Worm (Caenorhabditis elegans) whole organism, early embryonic: ENCODE measurements around the gene pat-2.

Source experiments
- B0310.2 ChIP-seq: sonication (generic microtip); optimal IDR thresholded peaks from 2 replicates; lab custom pipeline; 2016; ENCODE audit warnings: mild to moderate bottlenecking, missing genetic modification characterization, missing compliant biosample characterization
- F13C5.2 ChIP-seq: sonication (generic microtip); optimal IDR thresholded peaks from 2 replicates; lab custom pipeline; 2017; ENCODE audit warnings: mild to moderate bottlenecking, missing genetic modification characterization, inconsistent platforms, missing compliant biosample characterization
- aly-1 ChIP-seq: sonication (generic microtip); optimal IDR thresholded peaks from 2 replicates; lab custom pipeline; 2016; ENCODE audit warnings: missing genetic modification characterization, missing compliant biosample characterization
- ama-1 ChIP-seq: fragments of 150-350 bp; optimal IDR thresholded peaks from 2 replicates; lab custom pipeline; 2014
- ceh-13 ChIP-seq: fragments of 200-800 bp; sonication (Bioruptor generic); optimal IDR thresholded peaks from 2 replicates; lab custom pipeline; 2018; ENCODE audit warnings: mild to moderate bottlenecking, missing genetic modification characterization, missing compliant biosample characterization
- ceh-36 ChIP-seq: sonication (generic microtip); optimal IDR thresholded peaks from 2 replicates; lab custom pipeline; 2016; ENCODE audit warnings: missing genetic modification characterization, inconsistent platforms, missing compliant biosample characterization
- ets-7 ChIP-seq: sonication (generic microtip); optimal IDR thresholded peaks from 2 replicates; lab custom pipeline; 2016; ENCODE audit warnings: missing genotype, missing genetic modification characterization, missing compliant biosample characterization
- flt-1 ChIP-seq: fragments of 200-800 bp; sonication (Bioruptor generic); IDR thresholded peaks from 2 replicates; pipeline ENCODE4 v1.3.6; 2022; ENCODE audit warnings: missing genetic modification characterization, missing compliant biosample characterization
- hmbx-1 ChIP-seq: sonication (generic microtip); optimal IDR thresholded peaks from 2 replicates; lab custom pipeline; 2016; ENCODE audit warnings: mild to moderate bottlenecking, missing genetic modification characterization, missing compliant biosample characterization
- hmg-4 ChIP-seq: fragments of 200-800 bp; sonication (Bioruptor generic); optimal IDR thresholded peaks from 2 replicates; lab custom pipeline; 2018; ENCODE audit warnings: mild to moderate bottlenecking, missing genetic modification characterization, missing compliant biosample characterization
- hnd-1 ChIP-seq: sonication (generic microtip); optimal IDR thresholded peaks from 2 replicates; lab custom pipeline; 2016; ENCODE audit warnings: missing genetic modification characterization, missing compliant biosample characterization
- pes-1 ChIP-seq: fragments of 200-800 bp; sonication (Bioruptor generic); IDR thresholded peaks from 2 replicates; pipeline ENCODE4 v1.3.6; 2022; ENCODE audit warnings: missing genetic modification reagents, missing genetic modification characterization, missing compliant biosample characterization
- scrt-1 ChIP-seq: fragments of 200-800 bp; sonication (Bioruptor generic); IDR thresholded peaks from 2 replicates; pipeline ENCODE4 v1.3.6; 2022; ENCODE audit warnings: missing genetic modification characterization, missing compliant biosample characterization
- sea-1 ChIP-seq: fragments of 200-800 bp; sonication (Bioruptor generic); conservative IDR thresholded peaks from 2 replicates; pipeline ENCODE4 v1.3.6; 2022; ENCODE audit warnings: missing genetic modification characterization, missing compliant biosample characterization
- tbx-11 ChIP-seq: fragments of 200-800 bp; sonication (Bioruptor generic); IDR thresholded peaks from 2 replicates; pipeline ENCODE4 v1.3.6; 2022; ENCODE audit warnings: missing genetic modification characterization, missing compliant biosample characterization
- tbx-37 ChIP-seq: fragments of 200-800 bp; sonication (Bioruptor generic); conservative IDR thresholded peaks from 2 replicates; pipeline ENCODE4 v1.3.6; 2022; ENCODE audit warnings: missing genetic modification reagents, missing genetic modification characterization, missing compliant biosample characterization
- tra-4 ChIP-seq: sonication (generic microtip); optimal IDR thresholded peaks from 2 replicates; lab custom pipeline; 2017; ENCODE audit warnings: missing genetic modification characterization, missing compliant biosample characterization

pat-2 gene

DNA sequence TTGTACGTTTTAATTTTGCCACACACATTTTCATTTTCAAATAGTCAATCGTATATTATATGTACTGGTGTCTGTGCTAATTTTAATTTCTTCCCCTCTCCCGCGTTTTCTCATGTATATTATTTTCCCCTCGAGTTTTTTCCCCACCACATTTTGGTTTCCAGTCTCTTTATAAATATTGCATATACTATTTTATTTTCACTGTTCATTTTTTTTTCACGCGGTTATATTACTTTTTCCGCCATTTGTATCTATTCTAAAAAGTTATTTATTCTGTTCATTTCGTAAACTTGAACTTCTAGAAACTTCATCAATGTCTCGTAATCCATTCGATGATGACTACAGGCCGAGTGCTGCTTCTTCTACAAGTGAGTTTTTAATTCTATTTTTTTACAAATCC, 42.7 kb upstream of the pat-2 start, which contains the start of gene snap-29:
Gene snap-29 (plus strand): TSS at position 301 of the 400 bp plus-strand sequence.
- TF ChIP-seq hmbx-1 (no peak), F13C5.2 (tag; lab: Kevin White, UChicago) (no peak), sea-1 (no peak), aly-1 (tag; lab: Kevin White, UChicago) (no peak), ceh-36 (no peak), tbx-11 (no peak), ets-7 (tag; lab: Kevin White, UChicago) (no peak), hmg-4 (GFP tag; lab: Kevin White, UChicago) (no peak), ceh-13 (GFP tag; lab: Kevin White, UChicago) (no peak), pes-1 (GFP tag; lab: Robert Waterston, UW) (no peak), B0310.2 (tag; lab: Kevin White, UChicago) (no peak)

DNA sequence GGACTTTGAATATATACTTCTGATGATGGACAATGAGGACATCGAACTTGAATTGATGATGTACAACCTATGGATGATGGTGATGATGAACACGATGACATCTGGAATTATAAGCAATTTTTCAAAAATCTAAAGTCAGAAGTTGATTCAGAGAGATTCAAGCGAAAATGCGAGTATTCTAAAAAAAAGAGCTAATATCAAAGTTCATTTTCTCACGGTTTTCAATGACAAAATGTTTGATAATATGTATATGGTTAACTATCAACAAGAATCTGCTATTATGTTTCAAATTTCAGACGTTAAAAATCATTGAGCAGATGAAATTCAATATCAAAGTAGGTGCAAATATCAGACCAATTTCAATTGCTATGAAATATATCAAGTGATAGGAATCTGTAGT, 38.8 kb upstream of the pat-2 start, which contains the start of gene K02D10.4:
Gene K02D10.4 (minus strand): TSS at position 101 of the 400 bp plus-strand sequence.
- no peak for TF ChIP-seq pes-1 (GFP tag; lab: Robert Waterston, UW)
- TF ChIP-seq tbx-37 (GFP tag; lab: Robert Waterston, UW): no peak
- TF ChIP-seq ceh-13 (GFP tag; lab: Kevin White, UChicago): no peak
- no peak for TF ChIP-seq tbx-11
- no peak for TF ChIP-seq hmbx-1
- no peak for TF ChIP-seq ets-7 (tag; lab: Kevin White, UChicago)
- no peak for TF ChIP-seq F13C5.2 (tag; lab: Kevin White, UChicago)
- TF ChIP-seq ceh-36: no peak

DNA sequence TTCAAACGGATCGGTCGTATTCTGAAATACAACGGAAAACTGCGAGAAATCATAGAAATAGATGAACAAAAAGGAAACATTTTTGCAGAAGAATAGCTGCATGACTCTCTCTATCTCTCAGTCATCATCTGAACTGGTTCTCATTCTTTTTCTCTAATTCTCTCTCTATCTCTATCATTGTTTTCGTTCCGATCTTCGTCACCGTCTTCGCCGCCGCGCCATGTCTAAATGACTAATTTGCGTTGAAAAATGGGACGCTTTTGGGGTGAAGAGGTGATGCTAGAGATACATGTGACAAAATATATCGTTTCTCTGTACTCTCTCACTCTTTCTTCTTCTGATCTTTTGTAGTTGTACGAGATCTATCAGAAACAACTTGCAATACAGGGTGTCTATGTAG, 38.2 kb upstream of the pat-2 start:
- TF ChIP-seq F13C5.2 (tag; lab: Kevin White, UChicago) (no peak), sea-1 (no peak), ets-7 (tag; lab: Kevin White, UChicago) (no peak), hnd-1 (tag; lab: Kevin White, UChicago) (no peak), tra-4 (tag; lab: Kevin White, UChicago) (no peak)

DNA sequence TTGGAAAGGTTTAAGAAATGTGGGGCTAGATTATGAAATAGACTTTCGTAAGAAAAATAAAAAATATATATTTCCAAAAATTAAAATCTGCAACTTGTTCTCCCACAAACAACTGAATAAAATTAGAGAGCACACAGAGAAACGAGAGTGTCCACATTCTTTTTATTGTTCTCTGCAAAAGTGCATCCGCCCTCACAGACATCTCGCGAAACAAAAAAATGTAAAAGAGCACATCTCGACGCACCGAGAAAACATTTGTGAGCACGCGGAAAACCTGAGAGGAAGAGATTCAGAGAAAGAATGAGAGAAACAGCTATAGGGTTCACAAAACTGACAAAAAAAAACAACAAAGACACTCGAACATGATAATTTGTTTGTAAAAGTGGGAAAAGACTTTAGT, 36.6 kb upstream of the pat-2 start:
- TF ChIP-seq sea-1 (no peak), scrt-1 (GFP tag; lab: Robert Waterston, UW) (no peak), B0310.2 (tag; lab: Kevin White, UChicago) (no peak), hnd-1 (tag; lab: Kevin White, UChicago) (no peak), aly-1 (tag; lab: Kevin White, UChicago) (no peak), ets-7 (tag; lab: Kevin White, UChicago) (no peak), ama-1 (no peak), hmg-4 (GFP tag; lab: Kevin White, UChicago) (no peak), hmbx-1 (no peak), ceh-13 (GFP tag; lab: Kevin White, UChicago) (no peak), F13C5.2 (tag; lab: Kevin White, UChicago) (no peak), tra-4 (tag; lab: Kevin White, UChicago) (no peak)

DNA sequence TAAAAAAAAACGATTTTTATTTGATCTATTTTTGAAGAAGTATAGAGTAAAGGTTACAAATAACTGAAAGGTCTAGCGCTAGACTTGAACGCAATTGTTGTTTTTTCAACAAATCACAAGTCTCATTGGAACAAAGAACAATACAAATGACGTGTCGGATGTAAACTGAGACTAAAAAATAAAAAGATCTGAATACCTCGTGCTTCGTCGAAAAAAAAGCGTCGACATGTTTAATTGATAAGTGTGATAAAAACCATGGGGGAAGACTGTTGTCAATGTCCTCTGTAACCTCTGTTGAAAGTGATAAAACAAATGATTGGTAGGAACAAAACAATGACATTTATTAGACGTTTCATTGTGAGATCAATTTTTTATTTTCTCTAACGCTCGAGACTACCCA, 36.0 kb upstream of the pat-2 start:
- TF ChIP-seq ceh-36 (no peak), tbx-11 (no peak), flt-1 (GFP tag; lab: Robert Waterston, UW) (no peak), hnd-1 (tag; lab: Kevin White, UChicago) (no peak), scrt-1 (GFP tag; lab: Robert Waterston, UW) (no peak), hmbx-1 (no peak), B0310.2 (tag; lab: Kevin White, UChicago) (no peak), sea-1 (no peak), aly-1 (tag; lab: Kevin White, UChicago) (no peak), hmg-4 (GFP tag; lab: Kevin White, UChicago) (no peak), pes-1 (GFP tag; lab: Robert Waterston, UW) (no peak), F13C5.2 (tag; lab: Kevin White, UChicago) (no peak), ceh-13 (GFP tag; lab: Kevin White, UChicago) (no peak), ets-7 (tag; lab: Kevin White, UChicago) (no peak), tra-4 (tag; lab: Kevin White, UChicago) (no peak), ama-1 (no peak), tbx-37 (GFP tag; lab: Robert Waterston, UW) (no peak)

DNA sequence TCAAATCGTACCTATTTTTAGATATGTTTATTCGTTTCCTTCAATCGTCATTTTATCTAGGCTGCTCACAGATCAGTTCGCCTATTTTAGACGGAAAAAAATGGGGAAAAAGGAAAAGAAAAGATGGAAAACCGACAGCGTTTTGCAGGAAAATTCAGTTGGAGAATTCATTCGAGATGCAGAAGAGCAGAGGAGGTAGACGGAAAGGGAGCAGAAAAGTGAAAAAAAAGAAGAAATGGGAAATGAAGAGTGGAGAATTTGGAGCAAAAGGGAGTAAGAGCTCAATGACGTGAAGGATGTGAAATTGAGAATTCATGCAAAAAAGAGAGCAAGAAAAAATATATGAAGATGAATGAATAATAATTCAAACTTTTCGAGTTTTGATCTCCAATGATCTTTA, 34.2 kb upstream of the pat-2 start:
- TF ChIP-seq ama-1 (no peak), pes-1 (GFP tag; lab: Robert Waterston, UW) (no peak), sea-1 (no peak), tbx-37 (GFP tag; lab: Robert Waterston, UW) (no peak), scrt-1 (GFP tag; lab: Robert Waterston, UW) (no peak), aly-1 (tag; lab: Kevin White, UChicago) (no peak), hmg-4 (GFP tag; lab: Kevin White, UChicago) (no peak), ets-7 (tag; lab: Kevin White, UChicago) (no peak), flt-1 (GFP tag; lab: Robert Waterston, UW) (no peak), tbx-11 (no peak), hnd-1 (tag; lab: Kevin White, UChicago) (no peak), ceh-13 (GFP tag; lab: Kevin White, UChicago) (no peak), ceh-36 (no peak)

DNA sequence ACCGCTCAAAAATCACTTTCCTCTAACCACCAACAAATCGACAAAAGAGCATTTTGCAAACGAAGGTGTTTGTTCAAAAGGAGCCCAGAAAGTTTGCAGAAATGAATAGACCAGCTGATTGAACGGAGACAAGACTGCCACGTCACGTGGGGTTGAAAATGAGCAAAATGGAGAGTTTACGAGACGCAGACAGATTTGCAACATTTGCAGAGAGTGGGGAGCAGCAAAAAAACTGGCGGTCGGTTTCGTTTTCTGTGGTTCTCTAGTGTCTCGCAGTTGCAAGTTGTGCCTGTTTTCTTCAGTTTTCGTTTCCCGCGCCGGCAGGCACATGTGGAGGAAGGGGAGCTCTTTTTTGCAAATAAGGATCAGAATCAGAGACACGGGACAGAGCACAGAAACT, 33.3 kb upstream of the pat-2 start:
- TF ChIP-seq aly-1 (tag; lab: Kevin White, UChicago) (no peak), tbx-37 (GFP tag; lab: Robert Waterston, UW) (no peak), flt-1 (GFP tag; lab: Robert Waterston, UW) (no peak)

DNA sequence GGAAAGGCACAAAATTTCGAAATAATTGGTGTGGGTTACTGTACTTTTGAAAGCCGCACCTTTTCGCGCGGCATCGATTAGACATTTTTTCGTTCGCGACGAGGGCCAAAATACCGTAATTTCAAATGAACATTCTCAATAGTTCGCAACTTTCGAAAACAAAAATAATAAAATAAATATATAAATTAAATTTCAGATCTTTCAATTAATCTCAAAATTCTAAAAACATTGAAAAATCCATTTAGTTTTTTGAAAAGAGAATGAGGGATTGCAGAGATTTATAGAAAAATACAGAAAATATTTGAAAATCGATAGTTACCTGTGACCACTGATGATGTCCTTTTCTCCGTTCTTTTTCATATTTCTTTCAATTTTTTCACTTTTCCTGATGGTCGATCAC, 32.6 kb upstream of the pat-2 start, which contains the start of gene K02D10.8:
Gene K02D10.8 (plus strand): TSS at position 301 of the 400 bp plus-strand sequence.
- TF ChIP-seq hmbx-1: no peak
- TF ChIP-seq ets-7 (tag; lab: Kevin White, UChicago): no peak
